Fruit fly (Drosophila melanogaster): ENCODE measurements around the gene CG10680.

DNA sequence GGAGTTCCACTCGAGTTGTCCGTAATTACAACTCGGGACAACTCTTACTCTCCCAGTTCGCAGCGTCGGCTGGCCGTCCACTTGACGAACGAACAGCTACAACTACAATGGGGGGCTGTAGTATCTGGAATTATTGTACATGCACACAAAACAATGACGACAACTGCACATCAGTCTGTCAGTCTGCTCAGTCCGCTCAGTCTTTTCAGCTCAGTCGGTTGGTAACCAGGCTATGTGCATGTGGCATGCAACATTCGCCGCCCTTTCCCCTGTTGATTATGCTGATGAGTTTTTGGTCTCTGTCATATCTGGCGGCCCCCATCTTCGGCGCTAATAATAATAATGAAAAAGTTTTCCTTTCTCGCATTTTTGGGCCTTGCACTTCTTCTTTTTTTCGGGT lies 23.9 kb upstream of the CG10680 start:
- TF ChIP-seq vri (GFP tag; optimal IDR thresholded peaks at IDR 0.05) (no peak), CG8632 (GFP tag; optimal IDR thresholded peaks at IDR 0.05) (no peak), CG6276 (GFP tag; optimal IDR thresholded peaks at IDR 0.05) (no peak), CG4318 (GFP tag; optimal IDR thresholded peaks at IDR 0.05) (no peak), Blimp-1 (GFP tag; optimal IDR thresholded peaks at IDR 0.05) (no peak), Ets21C (GFP tag; optimal IDR thresholded peaks at IDR 0.05) (no peak), Lpt (GFP tag; optimal IDR thresholded peaks at IDR 0.05) (no peak), Hr38 (GFP tag; optimal IDR thresholded peaks at IDR 0.05) (no peak), Hr39 (GFP tag; optimal IDR thresholded peaks at IDR 0.05) (no peak), CG6854 (GFP tag; optimal IDR thresholded peaks at IDR 0.05) (no peak)
